Fruit fly (Drosophila melanogaster): ENCODE data around the gene Cpr76Ba.
"Not testable (repeated sequence)": the region's sequence is repeated elsewhere in the genome, so short reads cannot be mapped to it uniquely, and the experiment has no call there.

Cpr76Ba gene

dm6 chr3L:19487260-19487659 is 30.9 kb downstream of the Cpr76Ba start, which contains the start of gene CG32212:
Gene CG32212, plus strand, starts transcription at chr3L:19487560.
- not testable (repeated sequence) for TF ChIP-seq CG1621 (tag; optimal IDR thresholded peaks at IDR 0.05); spab (GFP tag; optimal IDR thresholded peaks at IDR 0.05); CG8319 (GFP tag; optimal IDR thresholded peaks at IDR 0.05)

- TF ChIP-seq Ets21C (GFP tag; optimal IDR thresholded peaks at IDR 0.05) = no peak
- no peak for TF ChIP-seq OdsH (GFP tag; optimal IDR thresholded peaks at IDR 0.05)
- no peak for TF ChIP-seq Met (GFP tag; optimal IDR thresholded peaks at IDR 0.05)
- no peak for TF ChIP-seq Hr4 (GFP tag; optimal IDR thresholded peaks at IDR 0.05)
- TF ChIP-seq fd59A (GFP tag; optimal IDR thresholded peaks at IDR 0.05) = no peak
- no peak for TF ChIP-seq Sox102F (GFP tag; optimal IDR thresholded peaks at IDR 0.05)
- TF ChIP-seq CG3919 (GFP tag; optimal IDR thresholded peaks at IDR 0.05) = no peak
- no peak for TF ChIP-seq Eip75B (GFP tag; optimal IDR thresholded peaks at IDR 0.05)
- TF ChIP-seq ss (GFP tag; optimal IDR thresholded peaks at IDR 0.05) = no peak
- no peak for TF ChIP-seq vri (GFP tag; optimal IDR thresholded peaks at IDR 0.05)
- TF ChIP-seq CG10631 (GFP tag; optimal IDR thresholded peaks at IDR 0.05) = no peak
- no peak for TF ChIP-seq acj6 (GFP tag; optimal IDR thresholded peaks at IDR 0.05)
- no peak for TF ChIP-seq CG8632 (GFP tag; optimal IDR thresholded peaks at IDR 0.05)
- TF ChIP-seq lz (GFP tag; optimal IDR thresholded peaks at IDR 0.05) = no peak
- no peak for TF ChIP-seq Eip93F (GFP tag; optimal IDR thresholded peaks at IDR 0.05)
- TF ChIP-seq CG3032 (tag; optimal IDR thresholded peaks at IDR 0.05) = no peak
- TF ChIP-seq CG6276 (GFP tag; optimal IDR thresholded peaks at IDR 0.05) = no peak
Observed at dm6 chr3L:19486398-19486797, 31.7 kb downstream of the Cpr76Ba start, which contains the start of gene brv1. Gene brv1, minus strand, starts transcription at chr3L:19486498.

- TF ChIP-seq OdsH (GFP tag; optimal IDR thresholded peaks at IDR 0.05) (no peak), eg (GFP tag; IDR thresholded peaks at IDR 0.05) (no peak), CG3032 (tag; optimal IDR thresholded peaks at IDR 0.05) (no peak), CG6854 (GFP tag; optimal IDR thresholded peaks at IDR 0.05) (no peak), ss (GFP tag; optimal IDR thresholded peaks at IDR 0.05) (no peak), pdm3 (GFP tag; optimal IDR thresholded peaks at IDR 0.05) (no peak), vri (GFP tag; optimal IDR thresholded peaks at IDR 0.05) (no peak), CG11902 (GFP tag; optimal IDR thresholded peaks at IDR 0.05) (no peak), Sox14 (GFP tag; optimal IDR thresholded peaks at IDR 0.05) (no peak), CG6808 (GFP tag; optimal IDR thresholded peaks at IDR 0.05) (no peak)
Observed at dm6 chr3L:19483007-19483406, 35.1 kb downstream of the Cpr76Ba start.

- TF ChIP-seq Lpt (GFP tag; optimal IDR thresholded peaks at IDR 0.05) (no peak), CG3032 (tag; optimal IDR thresholded peaks at IDR 0.05) (no peak), fkh (GFP tag; optimal IDR thresholded peaks at IDR 0.05) (no peak), Sox14 (GFP tag; optimal IDR thresholded peaks at IDR 0.05) (no peak), Ets21C (GFP tag; optimal IDR thresholded peaks at IDR 0.05) (no peak), Hr4 (GFP tag; optimal IDR thresholded peaks at IDR 0.05) (no peak), pdm3 (GFP tag; optimal IDR thresholded peaks at IDR 0.05) (no peak), CG10669 (GFP tag; optimal IDR thresholded peaks at IDR 0.05) (no peak), cyc (GFP tag; optimal IDR thresholded peaks at IDR 0.05) (no peak), net (GFP tag; optimal IDR thresholded peaks at IDR 0.05) (no peak), fd85E (GFP tag; optimal IDR thresholded peaks at IDR 0.05) (no peak), CG4318 (GFP tag; optimal IDR thresholded peaks at IDR 0.05) (no peak)
Observed at dm6 chr3L:19482014-19482413, 36.1 kb downstream of the Cpr76Ba start.

dm6 chr3L:19481209-19481608 is 36.9 kb downstream of the Cpr76Ba start:
- TF ChIP-seq Blimp-1 (GFP tag; optimal IDR thresholded peaks at IDR 0.05) (no peak), ss (GFP tag; optimal IDR thresholded peaks at IDR 0.05) (peak in 1 of 2 experiments; percentile 6), eg (GFP tag; IDR thresholded peaks at IDR 0.05) (0 out of 3 replicates have a peak, but pooled peaks have one; percentile 13), svp (GFP tag) (peak; percentile 19), Eip78C (GFP tag) (peak; percentile 50), OdsH (GFP tag; optimal IDR thresholded peaks at IDR 0.05) (no peak), CG34406 (GFP tag; optimal IDR thresholded peaks at IDR 0.05) (no peak), Lpt (GFP tag; optimal IDR thresholded peaks at IDR 0.05) (no peak)

Data from whole organism, prepupa.